Fruit fly (Drosophila melanogaster): ENCODE results near the gene CG7044.

The CG7044 gene

dm6 chr3R:21111046-21111480, 9.5 kb upstream of the CG7044 start, which contains the start of gene Rab11 (continued):
- peak; percentile 17 for TF ChIP-seq Sox15 (GFP tag; optimal IDR thresholded peaks at IDR 0.05)
- no peak for TF ChIP-seq Ets96B (tag; optimal IDR thresholded peaks at IDR 0.05)
- peak; percentile 27 for TF ChIP-seq CG32006 (GFP tag; optimal IDR thresholded peaks at IDR 0.05)
- peak; percentile 52 for TF ChIP-seq svp (GFP tag)
- TF ChIP-seq Met (GFP tag; optimal IDR thresholded peaks at IDR 0.05): peak; percentile 47
- TF ChIP-seq lz (GFP tag; optimal IDR thresholded peaks at IDR 0.05): peak; percentile 45
- no peak for TF ChIP-seq ss (GFP tag; optimal IDR thresholded peaks at IDR 0.05)
- TF ChIP-seq CG3032 (tag; optimal IDR thresholded peaks at IDR 0.05): peak; percentile 41
- TF ChIP-seq acj6 (GFP tag; optimal IDR thresholded peaks at IDR 0.05): peak; percentile 48
- no peak for TF ChIP-seq CG1621 (tag; optimal IDR thresholded peaks at IDR 0.05)
- no peak for TF ChIP-seq Blimp-1 (GFP tag; optimal IDR thresholded peaks at IDR 0.05)
- peak; percentile 11 for TF ChIP-seq fkh (GFP tag; optimal IDR thresholded peaks at IDR 0.05)
- TF ChIP-seq CG6792 (GFP tag; optimal IDR thresholded peaks at IDR 0.05): peak; percentile 31
- TF ChIP-seq CG4318 (GFP tag; optimal IDR thresholded peaks at IDR 0.05): no peak
- no peak for TF ChIP-seq CG9139 (GFP tag; optimal IDR thresholded peaks at IDR 0.05)

DNA sequence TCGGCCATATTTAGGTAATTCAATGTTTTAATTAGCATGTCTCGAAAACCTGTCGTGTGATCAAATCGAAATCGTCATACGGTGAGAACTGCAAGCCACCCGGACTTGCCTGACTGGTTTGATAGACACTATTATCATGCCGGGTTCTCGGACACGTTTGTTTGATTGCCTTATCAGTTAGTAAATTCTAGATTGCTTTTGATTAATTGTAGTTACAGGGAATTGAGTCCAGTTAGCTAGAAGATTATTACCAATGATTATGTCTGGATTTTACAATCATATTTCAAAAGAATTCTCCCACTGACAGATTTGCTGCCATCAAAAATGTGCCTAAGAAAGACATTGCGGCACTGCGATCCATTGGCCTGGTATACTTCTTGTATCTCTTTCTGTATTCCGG, 8.2 kb upstream of the CG7044 start:
- TF ChIP-seq Sox102F (GFP tag; optimal IDR thresholded peaks at IDR 0.05) (no peak), Sox14 (GFP tag; optimal IDR thresholded peaks at IDR 0.05) (no peak), esn (GFP tag; optimal IDR thresholded peaks at IDR 0.05) (no peak), fd85E (GFP tag; optimal IDR thresholded peaks at IDR 0.05) (no peak), CG10631 (GFP tag; optimal IDR thresholded peaks at IDR 0.05) (no peak), Gug (GFP tag; IDR thresholded peaks at IDR 0.05) (no peak), topi (GFP tag; optimal IDR thresholded peaks at IDR 0.05) (no peak), CG15336 (GFP tag; IDR thresholded peaks at IDR 0.05) (no peak)

- TF ChIP-seq CG1621 (tag; optimal IDR thresholded peaks at IDR 0.05) (no peak), Met (GFP tag; optimal IDR thresholded peaks at IDR 0.05) (no peak), spab (GFP tag; optimal IDR thresholded peaks at IDR 0.05) (no peak), esn (GFP tag; optimal IDR thresholded peaks at IDR 0.05) (peak; percentile 75), eg (GFP tag; IDR thresholded peaks at IDR 0.05) (no peak), dsx (GFP tag; optimal IDR thresholded peaks at IDR 0.05; ENCODE audit: poor library complexity, severe bottlenecking) (peak; percentile 72), CG34406 (GFP tag; optimal IDR thresholded peaks at IDR 0.05) (no peak), CG6854 (GFP tag; optimal IDR thresholded peaks at IDR 0.05) (no peak), lz (GFP tag; optimal IDR thresholded peaks at IDR 0.05) (peak; percentile 41), topi (GFP tag; optimal IDR thresholded peaks at IDR 0.05) (peak; percentile 51), fd59A (GFP tag; optimal IDR thresholded peaks at IDR 0.05) (peak; percentile 37), CG3032 (tag; optimal IDR thresholded peaks at IDR 0.05) (peak; percentile 45), Blimp-1 (GFP tag; optimal IDR thresholded peaks at IDR 0.05) (peak; percentile 74), CG31627 (GFP tag; optimal IDR thresholded peaks at IDR 0.05) (peak; percentile 47), svp (GFP tag) (peak; percentile 85), CG3919 (GFP tag; optimal IDR thresholded peaks at IDR 0.05) (no peak), cyc (GFP tag; optimal IDR thresholded peaks at IDR 0.05) (peak; percentile 41), CG6163 (GFP tag; IDR thresholded peaks at IDR 0.05) (0 out of 3 replicates have a peak, but pooled peaks have one; percentile 16), CG10631 (GFP tag; optimal IDR thresholded peaks at IDR 0.05) (peak; percentile 34), Sox14 (GFP tag; optimal IDR thresholded peaks at IDR 0.05) (peak; percentile 60), achi (GFP tag; optimal IDR thresholded peaks at IDR 0.05) (no peak), Hr39 (GFP tag; optimal IDR thresholded peaks at IDR 0.05) (peak; percentile 55), Lpt (GFP tag; optimal IDR thresholded peaks at IDR 0.05) (no peak), Smox (GFP tag; optimal IDR thresholded peaks at IDR 0.05) (no peak), Ets96B (tag; optimal IDR thresholded peaks at IDR 0.05) (peak; percentile 39), Eip93F (GFP tag; optimal IDR thresholded peaks at IDR 0.05) (peak; percentile 35), Eip78C (GFP tag) (peak; percentile 81), dac (GFP tag; optimal IDR thresholded peaks at IDR 0.05) (peak; percentile 24), CG7368 (GFP tag; optimal IDR thresholded peaks at IDR 0.05) (peak; percentile 6), acj6 (GFP tag; optimal IDR thresholded peaks at IDR 0.05) (peak; percentile 49)
These were observed 6.5 kb upstream of the CG7044 start, which contains the start of the genes Sec15 and rtet for dm6 chr3R:21107907-21108591. Sec15 (minus strand) TSS chr3R:21107972. rtet (plus strand) TSS chr3R:21108446.

All from whole organism, prepupa.